Fruit fly (Drosophila melanogaster) whole organism, adult: Measurements from ENCODE around the gene Ipp.

Experiments used
- CG11617 ChIP-seq: fragments of 200-800 bp; sonication (Bioruptor generic); optimal IDR thresholded peaks from 2 replicates; lab custom pipeline; 2017; ENCODE audit warnings: mild to moderate bottlenecking, missing biosample characterization, missing genetic modification reagents, missing genetic modification characterization
- CG12768 ChIP-seq: fragments of 200-800 bp; sonication (Bioruptor generic); optimal IDR thresholded peaks from 2 replicates; lab custom pipeline; 2017; ENCODE audit warnings: missing biosample characterization, missing genetic modification characterization, mild to moderate bottlenecking, moderate library complexity, missing genetic modification reagents
- CG14711 ChIP-seq: fragments of 200-800 bp; sonication (Bioruptor generic); optimal IDR thresholded peaks from 2 replicates; lab custom pipeline; 2018; ENCODE audit warnings: missing biosample characterization, mild to moderate bottlenecking, missing genetic modification characterization, moderate library complexity
- CG1620 ChIP-seq: fragments of 200-800 bp; sonication (Bioruptor generic); optimal IDR thresholded peaks from 2 replicates; lab custom pipeline; 2016; ENCODE audit warnings: missing biosample characterization, missing genetic modification characterization
- CG33017 ChIP-seq: fragments of 200-800 bp; sonication (Bioruptor generic); optimal IDR thresholded peaks from 2 replicates; lab custom pipeline; 2018; ENCODE audit warnings: missing biosample characterization, mild to moderate bottlenecking, missing genetic modification characterization, moderate library complexity
- CG5204 ChIP-seq: fragments of 200-800 bp; sonication (Bioruptor generic); optimal IDR thresholded peaks from 2 replicates; lab custom pipeline; 2016; ENCODE audit warnings: missing biosample characterization, missing genetic modification characterization
- CG7045 ChIP-seq: fragments of 200-800 bp; sonication (Bioruptor generic); optimal IDR thresholded peaks from 2 replicates; lab custom pipeline; 2017; ENCODE audit warnings: missing biosample characterization, mild to moderate bottlenecking, missing genetic modification characterization
- CG7101 ChIP-seq: fragments of 200-800 bp; sonication (Bioruptor generic); optimal IDR thresholded peaks from 2 replicates; lab custom pipeline; 2018; ENCODE audit warnings: missing biosample characterization, mild to moderate bottlenecking, missing genetic modification characterization, moderate library complexity
- Clk ChIP-seq: fragments of 200-800 bp; sonication (Bioruptor generic); optimal IDR thresholded peaks from 2 replicates; lab custom pipeline; 2017; ENCODE audit warnings: missing biosample characterization, missing genetic modification characterization
- Crg-1 ChIP-seq: fragments of 200-800 bp; sonication (Bioruptor generic); optimal IDR thresholded peaks from 2 replicates; lab custom pipeline; 2016; ENCODE audit warnings: missing biosample characterization, missing genetic modification characterization
- Hr96 ChIP-seq: fragments of 200-800 bp; sonication (Bioruptor generic); optimal IDR thresholded peaks from 2 replicates; lab custom pipeline; 2016; ENCODE audit warnings: missing biosample characterization, missing genetic modification characterization
- Mnt ChIP-seq: fragments of 200-800 bp; sonication (Bioruptor generic); optimal IDR thresholded peaks from 2 replicates; lab custom pipeline; 2016; ENCODE audit warnings: missing biosample characterization, mild to moderate bottlenecking, missing genetic modification characterization
- bab1 ChIP-seq: fragments of 200-800 bp; sonication (Bioruptor generic); optimal IDR thresholded peaks from 3 replicates; lab custom pipeline; 2019; ENCODE audit warnings: missing biosample characterization, mild to moderate bottlenecking, missing genetic modification characterization, moderate library complexity
- cic ChIP-seq: fragments of 200-800 bp; sonication (Bioruptor generic); optimal IDR thresholded peaks from 2 replicates; lab custom pipeline; 2017; ENCODE audit warnings: missing biosample characterization, mild to moderate bottlenecking, missing genetic modification characterization, moderate library complexity
- cnc ChIP-seq, 2 experiments: fragments of >200 bp; optimal IDR thresholded peaks; 2 replicates each; lab custom pipeline; 2017
- kay ChIP-seq: fragments of 200-800 bp; sonication (Bioruptor generic); peaks from one replicate; lab custom pipeline; 2016; ENCODE audit warnings: missing biosample characterization, missing genetic modification characterization, borderline replicate concordance
- ovo ChIP-seq: fragments of 200-800 bp; sonication (Bioruptor generic); optimal IDR thresholded peaks from 2 replicates; lab custom pipeline; 2016; ENCODE audit warnings: missing biosample characterization, missing genetic modification characterization
- pad ChIP-seq: fragments of 200-800 bp; sonication (Bioruptor generic); optimal IDR thresholded peaks from 3 replicates; lab custom pipeline; 2017; ENCODE audit warnings: missing biosample characterization, missing genetic modification characterization, mild to moderate bottlenecking, moderate library complexity, missing genetic modification reagents
- tj ChIP-seq: fragments of 200-800 bp; sonication (Bioruptor generic); optimal IDR thresholded peaks from 3 replicates; lab custom pipeline; 2017; ENCODE audit warnings: missing biosample characterization, mild to moderate bottlenecking, missing genetic modification characterization, moderate library complexity
- toe ChIP-seq: fragments of 200-800 bp; sonication (Bioruptor generic); optimal IDR thresholded peaks from 2 replicates; lab custom pipeline; 2016; ENCODE audit warnings: missing biosample characterization, missing genetic modification characterization

Gene Ipp

dm6 chr3R:13958582-13958981 lies at the start of gene Ipp:
Gene Ipp, plus strand, starts transcription at chr3R:13958789.
- no peak for TF ChIP-seq bab1
- no peak for TF ChIP-seq toe (GFP tag; lab: Kevin White, UChicago)
- no peak for TF ChIP-seq Clk (GFP tag; lab: Kevin White, UChicago)
- TF ChIP-seq CG1620 (GFP tag; lab: Kevin White, UChicago), result no peak
- TF ChIP-seq CG7101 (tag; lab: Kevin White, UChicago), result no peak
- TF ChIP-seq Crg-1, result no peak
- TF ChIP-seq cnc (optimal IDR thresholded peaks at IDR 0.05; lab: Kevin White, UChicago), result no peak
- TF ChIP-seq Hr96, result no peak
- TF ChIP-seq CG33017 (tag; lab: Kevin White, UChicago), result no peak
- TF ChIP-seq tj (GFP tag; lab: Kevin White, UChicago), result no peak
- TF ChIP-seq CG7045 (GFP tag; lab: Kevin White, UChicago), result no peak
- no peak for TF ChIP-seq ovo
- no peak for TF ChIP-seq CG14711 (tag; lab: Kevin White, UChicago)
- TF ChIP-seq kay (GFP tag; lab: Kevin White, UChicago), result no peak
- TF ChIP-seq cic, result no peak
- TF ChIP-seq CG5204 (GFP tag; lab: Kevin White, UChicago), result no peak
- no peak for TF ChIP-seq Mnt (GFP tag; lab: Kevin White, UChicago)
- no peak for TF ChIP-seq CG11617
- no peak for TF ChIP-seq CG12768 (GFP tag; lab: Kevin White, UChicago)

- TF ChIP-seq CG7045 (GFP tag; lab: Kevin White, UChicago) (no peak), Crg-1 (no peak), CG1620 (GFP tag; lab: Kevin White, UChicago) (no peak), cnc (optimal IDR thresholded peaks at IDR 0.05; lab: Kevin White, UChicago) (no peak), cic (no peak), pad (GFP tag; lab: Kevin White, UChicago) (no peak), CG12768 (GFP tag; lab: Kevin White, UChicago) (no peak), Hr96 (no peak), CG33017 (tag; lab: Kevin White, UChicago) (no peak), CG5204 (GFP tag; lab: Kevin White, UChicago) (no peak), Clk (GFP tag; lab: Kevin White, UChicago) (no peak)
These were observed 49.5 kb upstream of the Ipp start for dm6 chr3R:13909065-13909464.

- TF ChIP-seq Hr96 (no peak), tj (GFP tag; lab: Kevin White, UChicago) (no peak), kay (GFP tag; lab: Kevin White, UChicago) (no peak), cnc (optimal IDR thresholded peaks at IDR 0.05; lab: Kevin White, UChicago) (no peak), cic (no peak), Mnt (GFP tag; lab: Kevin White, UChicago) (no peak), bab1 (no peak), Clk (GFP tag; lab: Kevin White, UChicago) (no peak), ovo (no peak), CG11617 (no peak), Crg-1 (no peak), toe (GFP tag; lab: Kevin White, UChicago) (no peak), CG14711 (tag; lab: Kevin White, UChicago) (no peak), CG7101 (tag; lab: Kevin White, UChicago) (no peak), CG7045 (GFP tag; lab: Kevin White, UChicago) (no peak), pad (GFP tag; lab: Kevin White, UChicago) (no peak), CG33017 (tag; lab: Kevin White, UChicago) (no peak), CG1620 (GFP tag; lab: Kevin White, UChicago) (no peak), CG12768 (GFP tag; lab: Kevin White, UChicago) (no peak), CG5204 (GFP tag; lab: Kevin White, UChicago) (no peak)
These were observed 48.7 kb upstream of the Ipp start for dm6 chr3R:13909899-13910298.

- no peak for TF ChIP-seq Mnt (GFP tag; lab: Kevin White, UChicago)
- no peak for TF ChIP-seq Clk (GFP tag; lab: Kevin White, UChicago)
These were observed 47.3 kb upstream of the Ipp start for dm6 chr3R:13911314-13911713.

- TF ChIP-seq CG33017 (tag; lab: Kevin White, UChicago) (no peak), cic (no peak), Clk (GFP tag; lab: Kevin White, UChicago) (no peak), Hr96 (no peak), CG11617 (no peak), CG14711 (tag; lab: Kevin White, UChicago) (no peak), ovo (no peak), bab1 (no peak), pad (GFP tag; lab: Kevin White, UChicago) (no peak), toe (GFP tag; lab: Kevin White, UChicago) (no peak), kay (GFP tag; lab: Kevin White, UChicago) (no peak), Crg-1 (no peak), CG12768 (GFP tag; lab: Kevin White, UChicago) (no peak), CG1620 (GFP tag; lab: Kevin White, UChicago) (no peak), cnc (optimal IDR thresholded peaks at IDR 0.05; lab: Kevin White, UChicago) (no peak), CG5204 (GFP tag; lab: Kevin White, UChicago) (no peak), CG7045 (GFP tag; lab: Kevin White, UChicago) (no peak)
These were observed 46.4 kb upstream of the Ipp start for dm6 chr3R:13912008-13912803.

- no peak for TF ChIP-seq CG7101 (tag; lab: Kevin White, UChicago)
- no peak for TF ChIP-seq Hr96
- TF ChIP-seq tj (GFP tag; lab: Kevin White, UChicago), result no peak
- TF ChIP-seq CG7045 (GFP tag; lab: Kevin White, UChicago), result no peak
- TF ChIP-seq kay (GFP tag; lab: Kevin White, UChicago), result no peak
- TF ChIP-seq toe (GFP tag; lab: Kevin White, UChicago), result no peak
- TF ChIP-seq CG11617, result no peak
- no peak for TF ChIP-seq Mnt (GFP tag; lab: Kevin White, UChicago)
- no peak for TF ChIP-seq CG14711 (tag; lab: Kevin White, UChicago)
- no peak for TF ChIP-seq ovo
These were observed 45.0 kb upstream of the Ipp start for dm6 chr3R:13913586-13913985.
